Worm (Caenorhabditis elegans): ENCODE measurements around the gene nhr-118.

- TF ChIP-seq M03D4.4 (tag; optimal IDR thresholded peaks at IDR 0.05) (no peak), unc-62 (GFP tag; optimal IDR thresholded peaks at IDR 0.05) (no peak), ces-1 (GFP tag; optimal IDR thresholded peaks at IDR 0.05) (no peak), unc-120 (tag; optimal IDR thresholded peaks at IDR 0.05; ENCODE audit: poor library complexity, severe bottlenecking) (no peak), mab-5 (tag; optimal IDR thresholded peaks at IDR 0.05) (no peak), pha-4 (tag; optimal IDR thresholded peaks at IDR 0.05) (no peak), nhr-2 (tag; optimal IDR thresholded peaks at IDR 0.05) (no peak), lin-32 (GFP tag; optimal IDR thresholded peaks at IDR 0.05) (no peak), flh-1 (GFP tag; optimal IDR thresholded peaks at IDR 0.05) (no peak)
Observed at ce11 chrV:4375807-4376564, 31.6 kb upstream of the nhr-118 start, which contains the start of gene F32D1.7.

All from whole organism, mixed stage, embryonic.